Worm (Caenorhabditis elegans) whole organism, late embryonic: Measurements from ENCODE around the gene ins-7.

Source experiments
- F13H6.1 ChIP-seq: sonication (generic microtip); optimal IDR thresholded peaks from 2 replicates; lab custom pipeline; 2016; ENCODE audit warnings: missing genetic modification characterization, missing compliant biosample characterization
- ceh-34 ChIP-seq: sonication (generic microtip); optimal IDR thresholded peaks from 2 replicates; lab custom pipeline; 2016; ENCODE audit warnings: mild to moderate bottlenecking, missing genetic modification characterization, missing compliant biosample characterization
- ceh-45 ChIP-seq: fragments of 200-800 bp; sonication (Bioruptor generic); IDR thresholded peaks from 2 replicates; pipeline ENCODE4 v1.3.6; 2022; ENCODE audit warnings: missing genetic modification reagents, missing genetic modification characterization, missing compliant biosample characterization
- ceh-48 ChIP-seq: sonication (generic microtip); optimal IDR thresholded peaks from 2 replicates; lab custom pipeline; 2016; ENCODE audit warnings: missing genetic modification characterization, inconsistent platforms, missing compliant biosample characterization
- dmd-4 ChIP-seq: sonication (generic microtip); optimal IDR thresholded peaks from 2 replicates; lab custom pipeline; 2016; ENCODE audit warnings: borderline replicate concordance, missing genetic modification characterization, missing compliant biosample characterization
- elt-2 ChIP-seq: sonication (generic microtip); optimal IDR thresholded peaks from 2 replicates; lab custom pipeline; 2016; ENCODE audit warnings: missing genetic modification reagents, missing genetic modification characterization, missing compliant biosample characterization
- fkh-10 ChIP-seq: fragments of 150-350 bp; optimal IDR thresholded peaks from 2 replicates; lab custom pipeline; 2014; ENCODE audit warnings: missing biosample characterization, missing genetic modification reagents, missing genetic modification characterization
- hlh-30 ChIP-seq: sonication (generic microtip); optimal IDR thresholded peaks from 2 replicates; lab custom pipeline; 2017; ENCODE audit warnings: antibody characterized with exemption, missing genetic modification characterization, missing compliant biosample characterization; ENCODE audit not compliant: insufficient read depth
- nfya-1 ChIP-seq: sonication (generic microtip); optimal IDR thresholded peaks from 2 replicates; lab custom pipeline; 2017; ENCODE audit warnings: missing genetic modification characterization, mild to moderate bottlenecking, missing compliant biosample characterization, antibody characterized with exemption, moderate library complexity
- odd-2 ChIP-seq: sonication (generic microtip); optimal IDR thresholded peaks from 2 replicates; lab custom pipeline; 2017; ENCODE audit warnings: antibody characterized with exemption, mild to moderate bottlenecking, missing genetic modification characterization, missing compliant biosample characterization
- pat-9 ChIP-seq: fragments of 200-800 bp; sonication (Bioruptor generic); optimal IDR thresholded peaks from 2 replicates; lab custom pipeline; 2018; ENCODE audit warnings: mild to moderate bottlenecking, missing genetic modification characterization, moderate library complexity, missing compliant biosample characterization
- pha-4 ChIP-seq: fragments of 150-350 bp; optimal IDR thresholded peaks from 2 replicates; lab custom pipeline; 2018; ENCODE audit warnings: missing biosample characterization, missing genetic modification reagents, missing genetic modification characterization
- rnt-1 ChIP-seq: sonication (generic microtip); optimal IDR thresholded peaks from 2 replicates; lab custom pipeline; 2016; ENCODE audit warnings: missing genetic modification characterization, missing compliant biosample characterization
- zip-5 ChIP-seq: sonication (generic microtip); optimal IDR thresholded peaks from 2 replicates; lab custom pipeline; 2016; ENCODE audit warnings: missing genetic modification characterization, missing compliant biosample characterization

ce11 chrIV:9717844-9718243 is 35.2 kb upstream of the ins-7 start:
- TF ChIP-seq ceh-48 (no peak), ceh-34 (tag; lab: Kevin White, UChicago) (no peak), elt-2 (no peak), zip-5 (tag; lab: Kevin White, UChicago) (no peak), fkh-10 (no peak), ceh-45 (GFP tag; lab: Robert Waterston, UW) (no peak), odd-2 (tag; lab: Kevin White, UChicago) (no peak), F13H6.1 (tag; lab: Kevin White, UChicago) (no peak), dmd-4 (tag; lab: Kevin White, UChicago) (no peak), hlh-30 (tag; lab: Kevin White, UChicago) (no peak), pat-9 (tag; lab: Kevin White, UChicago) (no peak), nfya-1 (no peak), pha-4 (tag; lab: Kevin White, UChicago) (no peak), rnt-1 (tag; lab: Kevin White, UChicago) (no peak)
